Worm (Caenorhabditis elegans): ENCODE data around the gene srd-11.
A peak's percentile ranks its signal among the peaks of the same experiment; 100 is the strongest.

DNA sequence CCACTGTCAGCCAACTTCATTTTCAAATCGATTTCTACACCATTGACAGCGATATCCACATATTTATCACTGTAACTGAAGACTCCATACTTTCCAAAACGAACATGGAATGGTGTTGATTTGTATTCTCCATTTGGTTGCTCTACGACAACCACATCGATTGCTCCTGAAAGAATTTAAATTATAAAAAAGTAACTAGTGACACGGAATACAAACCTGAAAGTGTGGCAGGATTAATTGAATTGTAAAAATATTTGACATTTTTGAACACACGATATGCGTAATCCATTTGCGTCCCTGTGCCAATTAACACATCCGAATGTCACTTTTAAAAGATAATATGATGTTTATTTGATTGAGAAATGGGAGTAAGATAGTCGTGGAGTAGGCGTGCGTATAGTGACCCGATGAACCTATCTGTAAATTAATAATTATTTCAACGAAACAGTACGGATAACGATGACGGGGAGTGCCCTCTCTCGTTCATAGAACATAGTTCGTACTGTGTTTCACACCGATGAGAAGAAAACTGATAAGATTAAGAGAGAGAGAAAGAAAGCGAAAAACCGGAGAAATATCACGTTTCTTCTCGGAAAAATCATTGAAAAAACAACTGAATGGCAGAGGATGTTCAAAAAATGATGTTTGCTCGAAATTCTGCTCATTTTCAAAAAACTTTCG, 34.2 kb upstream of the srd-11 start, which contains the start of gene lpin-1:
- TF ChIP-seq pha-4 (tag; optimal IDR thresholded peaks at IDR 0.05) (no peak), lin-39 (tag; optimal IDR thresholded peaks at IDR 0.05) (no peak), ama-1 (optimal IDR thresholded peaks at IDR 0.05) (no peak), pqm-1 (tag; optimal IDR thresholded peaks at IDR 0.05) (peak; percentile 79), ZK546.5 (tag; optimal IDR thresholded peaks at IDR 0.05) (no peak), ceh-28 (tag; optimal IDR thresholded peaks at IDR 0.05) (no peak), elt-2 (tag; optimal IDR thresholded peaks at IDR 0.05) (peak; percentile 72), egl-27 (tag; optimal IDR thresholded peaks at IDR 0.05) (no peak), tbx-2 (tag; optimal IDR thresholded peaks at IDR 0.05) (no peak)

All from whole organism, L3 larva.